Worm (Caenorhabditis elegans): ENCODE results near the gene ari-2.
A peak's percentile ranks its signal among the peaks of the same experiment; 100 is the strongest.

- no peak for TF ChIP-seq nhr-77 (tag; optimal IDR thresholded peaks at IDR 0.05)
- TF ChIP-seq egl-27 (tag; optimal IDR thresholded peaks at IDR 0.05) = no peak
- no peak for TF ChIP-seq madf-5 (GFP tag; IDR thresholded peaks at IDR 0.05)
- TF ChIP-seq daf-8 (GFP tag; IDR thresholded peaks at IDR 0.05) = no peak
- peak in 1 of 2 experiments; percentile 98 for TF ChIP-seq unc-62 (GFP tag; optimal IDR thresholded peaks at IDR 0.05 in 1 of 2)
- no peak for TF ChIP-seq unc-62 (tag; optimal IDR thresholded peaks at IDR 0.05)
- TF ChIP-seq jun-1 (tag; optimal IDR thresholded peaks at IDR 0.05) = no peak
- no peak for TF ChIP-seq nhr-237 (tag; optimal IDR thresholded peaks at IDR 0.05)
- no peak for TF ChIP-seq nhr-76 (tag; optimal IDR thresholded peaks at IDR 0.05)
- TF ChIP-seq lin-39 (tag; optimal IDR thresholded peaks at IDR 0.05) = no peak
- no peak for TF ChIP-seq R02D3.7 (tag; optimal IDR thresholded peaks at IDR 0.05)
- no peak for TF ChIP-seq madf-9 (GFP tag; conservative IDR thresholded peaks at IDR 0.05)
- TF ChIP-seq arid-1 (GFP tag; conservative IDR thresholded peaks at IDR 0.05) = no peak
- no peak for TF ChIP-seq dpl-1 (GFP tag; optimal IDR thresholded peaks at IDR 0.05)
These were observed 48.3 kb upstream of the ari-2 start for ce11 chrIV:5502610-5503009.

All from whole organism, L4 larva.